Fruit fly (Drosophila melanogaster) whole organism, embryonic: ENCODE results near the gene CG6652.

Experiments used
- Adf1 ChIP-seq: fragments of 200-800 bp; sonication (Bioruptor generic); IDR thresholded peaks from 2 replicates; pipeline ENCODE4 v1.3.6; 2022; ENCODE audit warnings: missing biosample characterization, missing genetic modification characterization
- Bteb2 ChIP-seq: fragments of 200-800 bp; sonication (Bioruptor generic); optimal IDR thresholded peaks from 2 replicates; lab custom pipeline; 2016; ENCODE audit warnings: missing biosample characterization, missing genetic modification characterization
- CG10321 ChIP-seq: fragments of 200-800 bp; sonication (Bioruptor generic); IDR thresholded peaks from 2 replicates; pipeline ENCODE4 v1.3.6; 2022; ENCODE audit warnings: missing biosample characterization, missing genetic modification characterization
- CG10654 ChIP-seq: fragments of 200-800 bp; sonication (Bioruptor generic); optimal IDR thresholded peaks from 2 replicates; lab custom pipeline; 2016; ENCODE audit warnings: missing biosample characterization, missing genetic modification characterization
- CG10979 ChIP-seq: fragments of 200-800 bp; sonication (Bioruptor generic); optimal IDR thresholded peaks from 2 replicates; lab custom pipeline; 2018; ENCODE audit warnings: missing biosample characterization, mild to moderate bottlenecking, missing genetic modification characterization, moderate library complexity
- CG11696 ChIP-seq: fragments of 200-800 bp; sonication (Bioruptor generic); IDR thresholded peaks from 2 replicates; pipeline ENCODE4 v1.3.6; 2022; ENCODE audit warnings: missing biosample characterization, missing genetic modification characterization
- CG12299 ChIP-seq: fragments of 200-800 bp; sonication (Bioruptor generic); optimal IDR thresholded peaks from 2 replicates; lab custom pipeline; 2018; ENCODE audit warnings: missing biosample characterization, mild to moderate bottlenecking, missing genetic modification characterization
- CG13424 ChIP-seq: fragments of 200-800 bp; sonication (Bioruptor generic); optimal IDR thresholded peaks from 2 replicates; lab custom pipeline; 2019; ENCODE audit warnings: missing biosample characterization, mild to moderate bottlenecking, missing genetic modification characterization, moderate library complexity
- CG15073 ChIP-seq: fragments of 200-800 bp; sonication (Bioruptor generic); optimal IDR thresholded peaks from 2 replicates; lab custom pipeline; 2016; ENCODE audit warnings: missing biosample characterization, missing genetic modification characterization
- CG15269 ChIP-seq: fragments of 200-800 bp; sonication (Bioruptor generic); optimal IDR thresholded peaks from 2 replicates; lab custom pipeline; 2018; ENCODE audit warnings: missing biosample characterization, mild to moderate bottlenecking, missing genetic modification characterization, moderate library complexity
- CG17612 ChIP-seq: fragments of 200-800 bp; sonication (Bioruptor generic); IDR thresholded peaks from 2 replicates; pipeline ENCODE4 v1.3.6; 2022; ENCODE audit warnings: missing biosample characterization, missing genetic modification characterization
- CG31441 ChIP-seq: fragments of 200-800 bp; sonication (Bioruptor generic); IDR thresholded peaks from 2 replicates; pipeline ENCODE4 v1.3.6; 2022; ENCODE audit warnings: missing biosample characterization, missing genetic modification characterization
- CG3281 ChIP-seq: fragments of 200-800 bp; sonication (Bioruptor generic); optimal IDR thresholded peaks from 3 replicates; lab custom pipeline; 2017; ENCODE audit warnings: missing biosample characterization, mild to moderate bottlenecking, missing genetic modification characterization
- CG8290 ChIP-seq, 3 experiments: fragments of 200-800 bp; sonication (Bioruptor generic); optimal IDR thresholded peaks; 2 replicates each; lab custom pipeline; 2016 to 2019; ENCODE audit warnings: missing biosample characterization in 3 of 3, missing genetic modification characterization in 3 of 3, mild to moderate bottlenecking in 2 of 3, moderate library complexity in 1 of 3
- CG9727 ChIP-seq: fragments of 200-800 bp; sonication (Bioruptor generic); optimal IDR thresholded peaks from 3 replicates; lab custom pipeline; 2017; ENCODE audit warnings: missing biosample characterization, mild to moderate bottlenecking, missing genetic modification characterization
- CHES-1-like ChIP-seq: fragments of 200-800 bp; sonication (Bioruptor generic); optimal IDR thresholded peaks from 2 replicates; lab custom pipeline; 2016; ENCODE audit warnings: missing biosample characterization, missing genetic modification characterization
- CoRest ChIP-seq: fragments of 200-800 bp; sonication (Bioruptor generic); optimal IDR thresholded peaks from 3 replicates; lab custom pipeline; 2018; ENCODE audit warnings: missing biosample characterization, mild to moderate bottlenecking, missing genetic modification characterization, moderate library complexity
- Dip2 ChIP-seq: fragments of 200-800 bp; sonication (Bioruptor generic); IDR thresholded peaks from 2 replicates; pipeline ENCODE4 v1.3.6; 2022; ENCODE audit warnings: missing biosample characterization, missing genetic modification characterization
- HLHmδ ChIP-seq: fragments of 200-800 bp; sonication (Bioruptor generic); optimal IDR thresholded peaks from 2 replicates; lab custom pipeline; 2018; ENCODE audit warnings: missing biosample characterization, mild to moderate bottlenecking, missing genetic modification characterization, moderate library complexity
- Hey ChIP-seq: fragments of 200-800 bp; sonication (Bioruptor generic); optimal IDR thresholded peaks from 3 replicates; lab custom pipeline; 2018; ENCODE audit warnings: missing biosample characterization, mild to moderate bottlenecking, missing genetic modification characterization
- Rfx ChIP-seq: fragments of 200-800 bp; sonication (Bioruptor generic); IDR thresholded peaks from 2 replicates; pipeline ENCODE4 v1.3.6; 2022; ENCODE audit warnings: missing biosample characterization, missing genetic modification characterization
- Rx ChIP-seq: fragments of 200-800 bp; sonication (Bioruptor generic); IDR thresholded peaks from 2 replicates; pipeline ENCODE4 v1.3.6; 2022; ENCODE audit warnings: missing biosample characterization, missing genetic modification characterization
- Sry-β ChIP-seq: fragments of 200-800 bp; sonication (Bioruptor generic); optimal IDR thresholded peaks from 2 replicates; lab custom pipeline; 2018; ENCODE audit warnings: missing biosample characterization, mild to moderate bottlenecking, missing genetic modification characterization, moderate library complexity
- Xbp1 ChIP-seq: fragments of 200-800 bp; sonication (Bioruptor generic); optimal IDR thresholded peaks from 3 replicates; lab custom pipeline; 2016; ENCODE audit warnings: missing biosample characterization, mild to moderate bottlenecking, missing genetic modification characterization
- ash1 ChIP-seq: fragments of 200-800 bp; sonication (Bioruptor generic); optimal IDR thresholded peaks from 2 replicates; lab custom pipeline; 2018; ENCODE audit warnings: missing biosample characterization, mild to moderate bottlenecking, missing genetic modification characterization
- az2 ChIP-seq: fragments of 200-800 bp; sonication (Bioruptor generic); optimal IDR thresholded peaks from 3 replicates; lab custom pipeline; 2016; ENCODE audit warnings: missing biosample characterization, missing genetic modification characterization
- chinmo ChIP-seq: fragments of 200-800 bp; sonication (Bioruptor generic); IDR thresholded peaks from 4 replicates; pipeline ENCODE4 v1.3.6; 2022; ENCODE audit warnings: missing biosample characterization, missing genetic modification characterization; ENCODE audit not compliant: partially characterized antibody
- ci ChIP-seq: fragments of 200-800 bp; sonication (Bioruptor generic); IDR thresholded peaks from 3 replicates; pipeline ENCODE4 v1.3.6; 2022; ENCODE audit warnings: missing biosample characterization, missing genetic modification characterization
- cwo ChIP-seq: fragments of 200-800 bp; sonication (Bioruptor generic); optimal IDR thresholded peaks from 3 replicates; lab custom pipeline; 2017; ENCODE audit warnings: missing biosample characterization, missing genetic modification characterization, mild to moderate bottlenecking, moderate library complexity, missing genetic modification reagents
- ewg ChIP-seq: fragments of 200-800 bp; sonication (Bioruptor generic); optimal IDR thresholded peaks from 3 replicates; lab custom pipeline; 2017; ENCODE audit warnings: mild to moderate bottlenecking, missing biosample characterization, missing genetic modification reagents, missing genetic modification characterization
- exex ChIP-seq: fragments of 200-800 bp; sonication (Bioruptor generic); optimal IDR thresholded peaks from 4 replicates; lab custom pipeline; 2018; ENCODE audit warnings: missing biosample characterization, mild to moderate bottlenecking, missing genetic modification characterization, moderate library complexity
- gcm ChIP-seq: fragments of 200-800 bp; sonication (Bioruptor generic); optimal IDR thresholded peaks from 2 replicates; lab custom pipeline; 2019; ENCODE audit warnings: missing biosample characterization, mild to moderate bottlenecking, missing genetic modification characterization, moderate library complexity
- gem ChIP-seq: fragments of 200-800 bp; sonication (Bioruptor generic); optimal IDR thresholded peaks from 2 replicates; lab custom pipeline; 2019; ENCODE audit warnings: missing biosample characterization, mild to moderate bottlenecking, missing genetic modification characterization, moderate library complexity
- gro ChIP-seq: fragments of 200-800 bp; sonication (Bioruptor generic); optimal IDR thresholded peaks from 2 replicates; lab custom pipeline; 2016; ENCODE audit warnings: missing biosample characterization, missing genetic modification characterization
- gt ChIP-seq: fragments of 200-800 bp; sonication (Bioruptor generic); IDR thresholded peaks from 2 replicates; pipeline ENCODE4 v1.3.6; 2022; ENCODE audit warnings: missing biosample characterization, missing genetic modification characterization
- ind ChIP-seq: fragments of 200-800 bp; sonication (Bioruptor generic); optimal IDR thresholded peaks from 3 replicates; lab custom pipeline; 2016; ENCODE audit warnings: missing biosample characterization, missing genetic modification characterization
- lilli ChIP-seq: fragments of 200-800 bp; sonication (Bioruptor generic); optimal IDR thresholded peaks from 3 replicates; lab custom pipeline; 2016; ENCODE audit warnings: missing biosample characterization, missing genetic modification characterization
- nmo ChIP-seq: fragments of 200-800 bp; sonication (Bioruptor generic); optimal IDR thresholded peaks from 2 replicates; lab custom pipeline; 2018; ENCODE audit warnings: missing biosample characterization, mild to moderate bottlenecking, missing genetic modification characterization, moderate library complexity
- nom ChIP-seq: fragments of 200-800 bp; sonication (Bioruptor generic); optimal IDR thresholded peaks from 2 replicates; lab custom pipeline; 2017; ENCODE audit warnings: missing biosample characterization, missing genetic modification characterization, mild to moderate bottlenecking, moderate library complexity, missing genetic modification reagents
- otp ChIP-seq: fragments of 200-800 bp; sonication (Bioruptor generic); IDR thresholded peaks from 3 replicates; pipeline ENCODE4, ENCODE4 v1.3.6; 2022; ENCODE audit warnings: missing biosample characterization, missing genetic modification characterization
- peb ChIP-seq: fragments of 200-800 bp; sonication (Bioruptor generic); IDR thresholded peaks from 2 replicates; pipeline ENCODE4 v1.3.6; 2022; ENCODE audit warnings: missing biosample characterization, missing genetic modification characterization
- row ChIP-seq: fragments of 200-800 bp; sonication (Bioruptor generic); IDR thresholded peaks from 3 replicates; pipeline ENCODE4 v1.3.6; 2022; ENCODE audit warnings: missing biosample characterization, missing genetic modification characterization
- slbo ChIP-seq: fragments of 200-800 bp; sonication (Bioruptor generic); IDR thresholded peaks from 2 replicates; pipeline ENCODE4 v1.3.6; 2022; ENCODE audit warnings: missing biosample characterization, missing genetic modification characterization
- slp2 ChIP-seq: fragments of 200-800 bp; sonication (Bioruptor generic); optimal IDR thresholded peaks from 2 replicates; lab custom pipeline; 2016; ENCODE audit warnings: missing biosample characterization, missing genetic modification characterization
- sug ChIP-seq: fragments of 200-800 bp; optimal IDR thresholded peaks from 2 replicates; lab custom pipeline; 2019; ENCODE audit warnings: missing biosample characterization, mild to moderate bottlenecking, missing genetic modification characterization, moderate library complexity
- tin ChIP-seq: fragments of 200-800 bp; sonication (Bioruptor generic); optimal IDR thresholded peaks from 3 replicates; lab custom pipeline; 2016; ENCODE audit warnings: missing biosample characterization, missing genetic modification characterization
- tio ChIP-seq: fragments of 200-800 bp; sonication (Bioruptor generic); optimal IDR thresholded peaks from 2 replicates; lab custom pipeline; 2017; ENCODE audit warnings: missing biosample characterization, missing genetic modification characterization, inconsistent platforms
- tna ChIP-seq: fragments of 200-800 bp; sonication (Bioruptor generic); IDR thresholded peaks from 2 replicates; pipeline ENCODE4 v1.3.6; 2022; ENCODE audit warnings: missing biosample characterization, missing genetic modification characterization; ENCODE audit not compliant: partially characterized antibody
- twi ChIP-seq: fragments of 200-800 bp; optimal IDR thresholded peaks from 2 replicates; lab custom pipeline; 2019; ENCODE audit warnings: missing biosample characterization, mild to moderate bottlenecking, missing genetic modification characterization, moderate library complexity
- vvl ChIP-seq: fragments of 200-800 bp; sonication (Bioruptor generic); IDR thresholded peaks from 2 replicates; pipeline ENCODE4 v1.3.6; 2022; ENCODE audit warnings: missing biosample characterization, missing genetic modification characterization

Gene CG6652

DNA sequence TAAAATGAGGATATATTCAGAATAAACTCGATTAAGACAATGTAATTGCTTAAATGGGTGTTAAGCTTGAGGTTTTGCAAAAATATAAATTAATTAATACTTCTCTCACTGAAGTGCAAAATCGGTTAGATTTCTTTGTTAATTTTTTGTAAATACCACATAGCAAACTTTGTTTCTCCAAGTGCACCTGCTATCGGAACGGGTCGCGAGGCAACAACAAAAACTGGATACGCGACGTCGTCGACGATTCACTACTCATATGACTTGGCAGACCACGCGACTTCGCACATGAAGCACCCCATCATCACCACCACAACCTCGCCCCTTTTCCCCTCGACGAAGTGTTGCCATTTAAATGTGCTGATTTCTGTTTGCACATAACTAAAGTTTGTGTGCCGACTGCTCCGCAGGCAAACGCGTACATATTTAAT is 15.6 kb downstream of the CG6652 start:
- TF ChIP-seq CoRest (tag; lab: Kevin White, UChicago) = peak; percentile 38
- no peak for TF ChIP-seq Dip2 (GFP tag; lab: Robert Waterston, UW)
- peak; percentile 7 for TF ChIP-seq CG9727 (GFP tag; lab: Kevin White, UChicago)
- peak; percentile 14 for TF ChIP-seq tin
- TF ChIP-seq CG10979 = peak; percentile 8
- TF ChIP-seq HLHmδ (GFP tag; lab: Kevin White, UChicago) = no peak
- peak; percentile 19 for TF ChIP-seq ash1 (GFP tag; lab: Kevin White, UChicago)
- TF ChIP-seq row = peak; percentile 56
- peak; percentile 53; the same call in 1 of the 2 replicates for TF ChIP-seq vvl (GFP tag; lab: Robert Waterston, UW)
- peak; percentile 85 for TF ChIP-seq cwo (GFP tag; lab: Kevin White, UChicago)
- peak; percentile 5 for TF ChIP-seq tio (GFP tag; lab: Kevin White, UChicago)
- 0 out of 4 replicates have a peak, but pooled peaks have one; percentile 29 for TF ChIP-seq chinmo (GFP tag; lab: Robert Waterston, UW)
- TF ChIP-seq twi = no peak
- peak; percentile 6 for TF ChIP-seq CG10654
- TF ChIP-seq Sry-β (GFP tag; lab: Kevin White, UChicago) = no peak
- no peak for TF ChIP-seq ewg
- TF ChIP-seq CG15269 (tag; lab: Kevin White, UChicago) = peak; percentile 43
- TF ChIP-seq Rx = 0 out of 2 replicates have a peak, but pooled peaks have one; percentile 28
- TF ChIP-seq tna (GFP tag; lab: Robert Waterston, UW) = no peak
- TF ChIP-seq az2 = peak; percentile 3
- TF ChIP-seq CG12299 (tag; lab: Kevin White, UChicago) = no peak
- no peak for TF ChIP-seq CG8290 (GFP tag; optimal IDR thresholded peaks at IDR 0.05; lab: Kevin White, UChicago)
- TF ChIP-seq CG8290 (tag; optimal IDR thresholded peaks at IDR 0.05; lab: Kevin White, UChicago) = peak in 1 of 2 experiments; percentile 56
- peak; percentile 76 for TF ChIP-seq slbo (GFP tag; lab: Robert Waterston, UW)
- TF ChIP-seq exex (tag; lab: Kevin White, UChicago) = peak; percentile 28
- TF ChIP-seq CG15073 (GFP tag; lab: Kevin White, UChicago) = no peak
- TF ChIP-seq otp (GFP tag; lab: Robert Waterston, UW) = peak; percentile 40; the same call in 1 of the 3 replicates
- peak; percentile 15 for TF ChIP-seq ind (GFP tag; lab: Kevin White, UChicago)
- peak; percentile 36; the same call in 1 of the 2 replicates for TF ChIP-seq Adf1 (GFP tag; lab: Robert Waterston, UW)
- TF ChIP-seq slp2 (GFP tag; lab: Kevin White, UChicago) = peak; percentile 0
- no peak for TF ChIP-seq ci
- peak; percentile 69 for TF ChIP-seq Rfx
- TF ChIP-seq CG3281 = peak; percentile 7
- peak; percentile 13 for TF ChIP-seq lilli (GFP tag; lab: Kevin White, UChicago)
- no peak for TF ChIP-seq CG10321 (GFP tag; lab: Robert Waterston, UW)
- TF ChIP-seq gem (tag; lab: Kevin White, UChicago) = peak; percentile 63
- no peak for TF ChIP-seq CHES-1-like (GFP tag; lab: Kevin White, UChicago)
- no peak for TF ChIP-seq gcm (GFP tag; lab: Kevin White, UChicago)
- TF ChIP-seq Bteb2 (GFP tag; lab: Kevin White, UChicago) = peak; percentile 23
- peak; percentile 11 for TF ChIP-seq nom (GFP tag; lab: Kevin White, UChicago)
- peak; percentile 52 for TF ChIP-seq Xbp1 (GFP tag; lab: Kevin White, UChicago)
- peak; percentile 23 for TF ChIP-seq CG13424 (tag; lab: Kevin White, UChicago)
- no peak for TF ChIP-seq gt (GFP tag; lab: Robert Waterston, UW)
- TF ChIP-seq CG17612 (GFP tag; lab: Robert Waterston, UW) = peak; percentile 57; the same call in 1 of the 2 replicates
- peak; percentile 24 for TF ChIP-seq nmo (GFP tag; lab: Kevin White, UChicago)
- peak; percentile 31; the same call in 1 of the 2 replicates for TF ChIP-seq CG11696 (GFP tag; lab: Robert Waterston, UW)
- peak; percentile 47; the same call in 1 of the 2 replicates for TF ChIP-seq CG31441 (GFP tag; lab: Robert Waterston, UW)
- TF ChIP-seq Hey (tag; lab: Kevin White, UChicago) = peak; percentile 28
- TF ChIP-seq peb (GFP tag; lab: Robert Waterston, UW) = 0 out of 2 replicates have a peak, but pooled peaks have one; percentile 16
- TF ChIP-seq sug (tag; lab: Kevin White, UChicago) = peak; percentile 49
- no peak for TF ChIP-seq gro (GFP tag; lab: Kevin White, UChicago)
